Fruit fly (Drosophila melanogaster): ENCODE data around the gene CG2698.

DNA sequence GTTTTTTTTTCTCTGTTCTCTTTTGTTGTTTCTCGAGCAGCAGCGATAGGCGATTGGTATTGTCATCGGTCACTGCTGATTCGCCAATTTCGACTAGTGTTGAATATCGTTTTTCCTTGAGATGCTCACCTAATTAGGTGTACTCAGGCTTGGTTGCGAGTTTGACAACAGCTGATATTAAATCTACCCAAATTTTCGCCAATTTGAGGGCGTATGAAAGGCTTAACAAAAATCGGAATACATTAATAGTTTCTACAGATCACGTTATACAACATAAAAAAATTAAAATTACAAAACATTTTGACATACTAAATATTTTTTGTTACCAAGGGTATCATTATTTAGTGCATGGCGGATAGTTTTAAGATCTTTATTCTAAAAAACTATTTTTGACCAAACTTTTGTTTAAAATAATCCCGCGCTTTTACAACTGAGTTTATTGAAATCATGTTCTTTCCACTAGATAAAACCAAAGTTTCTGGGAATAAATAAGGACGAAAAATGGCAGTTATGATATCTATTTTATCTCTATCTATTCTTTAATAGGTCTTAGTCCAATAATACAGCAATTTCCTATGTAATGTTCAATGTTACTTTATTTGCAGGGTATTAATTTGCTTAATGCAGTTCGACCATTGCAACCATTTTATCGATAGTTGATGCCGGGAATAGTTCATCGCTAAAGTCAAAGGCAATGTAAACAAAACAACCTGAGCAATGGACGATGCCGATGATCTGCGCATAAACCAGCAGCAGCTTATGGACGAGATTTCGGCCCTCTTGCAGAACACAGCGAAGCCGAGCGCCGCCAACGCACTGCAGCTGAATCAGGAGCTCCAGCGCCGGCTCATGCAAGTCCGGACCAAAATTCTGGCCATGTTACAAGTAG lies 12.0 kb downstream of the CG2698 start, which contains the start of the genes CG10435 and Pbp95:
- TF ChIP-seq CG8924 (tag; optimal IDR thresholded peaks at IDR 0.05) (no peak), CG16779 (GFP tag; IDR thresholded peaks at IDR 0.05) (no peak), odd (GFP tag; optimal IDR thresholded peaks at IDR 0.05) (no peak)

Data from whole organism, embryonic.